Fruit fly (Drosophila melanogaster) whole organism, prepupa: ENCODE measurements around the gene Cyp9f2.
A peak's percentile ranks its signal among the peaks of the same experiment; 100 is the strongest.

Experiments used
- Blimp-1 ChIP-seq: fragments of 200-800 bp; sonication (Bioruptor generic); optimal IDR thresholded peaks from 3 replicates; lab custom pipeline; 2017; ENCODE audit warnings: missing biosample characterization, missing genetic modification characterization, mild to moderate bottlenecking, moderate library complexity, missing genetic modification reagents
- CG11294 ChIP-seq: fragments of 200-800 bp; sonication (Bioruptor generic); IDR thresholded peaks from 2 replicates; pipeline ENCODE4 v1.3.6; 2022; ENCODE audit warnings: missing biosample characterization, missing genetic modification characterization
- CG11762 ChIP-seq: fragments of 200-800 bp; sonication (Bioruptor generic); optimal IDR thresholded peaks from 3 replicates; lab custom pipeline; 2016; ENCODE audit warnings: missing biosample characterization, missing genetic modification characterization; ENCODE audit not compliant: insufficient read depth
- CG11902 ChIP-seq: fragments of 200-800 bp; sonication (Bioruptor generic); optimal IDR thresholded peaks from 3 replicates; lab custom pipeline; 2016; ENCODE audit warnings: missing biosample characterization, missing genetic modification characterization
- CG15336 ChIP-seq: fragments of 200-800 bp; sonication (Bioruptor generic); IDR thresholded peaks from 2 replicates; pipeline ENCODE4 v1.3.6; 2022; ENCODE audit warnings: missing biosample characterization, missing genetic modification characterization
- CG16779 ChIP-seq: fragments of 200-800 bp; sonication (Bioruptor generic); optimal IDR thresholded peaks from 3 replicates; lab custom pipeline; 2017; ENCODE audit warnings: missing biosample characterization, mild to moderate bottlenecking, missing genetic modification characterization
- CG3032 ChIP-seq: fragments of 200-800 bp; optimal IDR thresholded peaks from 2 replicates; lab custom pipeline; 2019; ENCODE audit warnings: missing biosample characterization, mild to moderate bottlenecking, missing genetic modification characterization, moderate library complexity
- CG31627 ChIP-seq: fragments of 200-800 bp; sonication (Bioruptor generic); optimal IDR thresholded peaks from 3 replicates; lab custom pipeline; 2016; ENCODE audit warnings: missing biosample characterization, missing genetic modification characterization
- CG32006 ChIP-seq: fragments of 200-800 bp; sonication (Bioruptor generic); optimal IDR thresholded peaks from 3 replicates; lab custom pipeline; 2017; ENCODE audit warnings: missing biosample characterization, mild to moderate bottlenecking, missing genetic modification characterization
- CG34406 ChIP-seq: fragments of 200-800 bp; sonication (Bioruptor generic); optimal IDR thresholded peaks from 3 replicates; lab custom pipeline; 2016; ENCODE audit warnings: missing biosample characterization, missing genetic modification characterization
- CG4318 ChIP-seq: fragments of 200-800 bp; sonication (Bioruptor generic); optimal IDR thresholded peaks from 3 replicates; lab custom pipeline; 2017; ENCODE audit warnings: missing biosample characterization, mild to moderate bottlenecking, missing genetic modification characterization
- CG6163 ChIP-seq: fragments of 200-800 bp; sonication (Bioruptor generic); IDR thresholded peaks from 3 replicates; pipeline ENCODE4 v1.3.6; 2022; ENCODE audit warnings: missing biosample characterization, missing genetic modification characterization
- CG6276 ChIP-seq: fragments of 200-800 bp; sonication (Bioruptor generic); optimal IDR thresholded peaks from 2 replicates; lab custom pipeline; 2017; ENCODE audit warnings: missing biosample characterization, mild to moderate bottlenecking, missing genetic modification characterization
- CG6808 ChIP-seq: fragments of 200-800 bp; sonication (Bioruptor generic); optimal IDR thresholded peaks from 3 replicates; lab custom pipeline; 2017; ENCODE audit warnings: missing biosample characterization, missing genetic modification characterization, mild to moderate bottlenecking, moderate library complexity, missing genetic modification reagents
- CG6854 ChIP-seq: fragments of 200-800 bp; sonication (Bioruptor generic); optimal IDR thresholded peaks from 2 replicates; lab custom pipeline; 2017; ENCODE audit warnings: missing biosample characterization, mild to moderate bottlenecking, missing genetic modification characterization
- CG7368 ChIP-seq: fragments of 200-800 bp; sonication (Bioruptor generic); optimal IDR thresholded peaks from 3 replicates; lab custom pipeline; 2016; ENCODE audit warnings: missing biosample characterization, missing genetic modification characterization
- CG8119 ChIP-seq: fragments of 200-800 bp; sonication (Bioruptor generic); IDR thresholded peaks from 3 replicates; pipeline ENCODE4 v1.3.6; 2022; ENCODE audit warnings: missing biosample characterization, missing genetic modification characterization
- CG8319 ChIP-seq: fragments of 200-800 bp; sonication (Bioruptor generic); optimal IDR thresholded peaks from 3 replicates; lab custom pipeline; 2016; ENCODE audit warnings: missing biosample characterization, missing genetic modification characterization
- CG8632 ChIP-seq: fragments of 200-800 bp; sonication (Bioruptor generic); optimal IDR thresholded peaks from 3 replicates; lab custom pipeline; 2016; ENCODE audit warnings: missing biosample characterization, missing genetic modification characterization
- CG9139 ChIP-seq: fragments of 200-800 bp; sonication (Bioruptor generic); optimal IDR thresholded peaks from 3 replicates; lab custom pipeline; 2017; ENCODE audit warnings: missing biosample characterization, mild to moderate bottlenecking, missing genetic modification characterization
- Eip78C ChIP-seq: fragments of 200-800 bp; sonication (Bioruptor generic); peaks from one replicate; lab custom pipeline; 2016; ENCODE audit warnings: missing biosample characterization, missing genetic modification characterization
- Eip93F ChIP-seq: fragments of 200-800 bp; sonication (Bioruptor generic); optimal IDR thresholded peaks from 2 replicates; lab custom pipeline; 2016; ENCODE audit warnings: missing biosample characterization, mild to moderate bottlenecking, missing genetic modification characterization
- Ets96B ChIP-seq: fragments of 200-800 bp; optimal IDR thresholded peaks from 2 replicates; lab custom pipeline; 2019; ENCODE audit warnings: missing biosample characterization, mild to moderate bottlenecking, missing genetic modification characterization, moderate library complexity
- Gug ChIP-seq: fragments of 200-800 bp; sonication (Bioruptor generic); IDR thresholded peaks from 2 replicates; pipeline ENCODE4 v1.3.6; 2022; ENCODE audit warnings: missing biosample characterization, missing genetic modification characterization
- Hr4 ChIP-seq: fragments of 200-800 bp; sonication (Bioruptor generic); optimal IDR thresholded peaks from 3 replicates; lab custom pipeline; 2016; ENCODE audit warnings: missing biosample characterization, missing genetic modification characterization
- Lpt ChIP-seq: fragments of 200-800 bp; sonication (Bioruptor generic); optimal IDR thresholded peaks from 3 replicates; lab custom pipeline; 2016; ENCODE audit warnings: missing biosample characterization, missing genetic modification characterization
- Met ChIP-seq: fragments of 200-800 bp; sonication (Bioruptor generic); optimal IDR thresholded peaks from 3 replicates; lab custom pipeline; 2016; ENCODE audit warnings: missing biosample characterization, missing genetic modification characterization
- OdsH ChIP-seq: fragments of 200-800 bp; sonication (Bioruptor generic); optimal IDR thresholded peaks from 3 replicates; lab custom pipeline; 2016; ENCODE audit warnings: missing biosample characterization, missing genetic modification characterization
- Smox ChIP-seq: fragments of 200-800 bp; sonication (Bioruptor generic); optimal IDR thresholded peaks from 3 replicates; lab custom pipeline; 2016; ENCODE audit warnings: missing biosample characterization, missing genetic modification characterization
- Sox15 ChIP-seq: fragments of 200-800 bp; sonication (Bioruptor generic); optimal IDR thresholded peaks from 3 replicates; lab custom pipeline; 2016; ENCODE audit warnings: missing biosample characterization, missing genetic modification characterization
- achi ChIP-seq: fragments of 200-800 bp; sonication (Bioruptor generic); optimal IDR thresholded peaks from 3 replicates; lab custom pipeline; 2016; ENCODE audit warnings: missing biosample characterization, missing genetic modification characterization
- dsx ChIP-seq: fragments of 200-800 bp; optimal IDR thresholded peaks from 3 replicates; lab custom pipeline; 2019; ENCODE audit warnings: missing biosample characterization, mild to moderate bottlenecking, missing genetic modification characterization, moderate library complexity; ENCODE audit not compliant: poor library complexity, severe bottlenecking
- eg ChIP-seq: fragments of 200-800 bp; sonication (Bioruptor generic); IDR thresholded peaks from 3 replicates; pipeline ENCODE4 v1.3.6; 2022; ENCODE audit warnings: missing biosample characterization, missing genetic modification characterization
- esn ChIP-seq: fragments of 200-800 bp; sonication (Bioruptor generic); optimal IDR thresholded peaks from 2 replicates; lab custom pipeline; 2016; ENCODE audit warnings: missing biosample characterization, mild to moderate bottlenecking, missing genetic modification characterization, moderate library complexity
- fd59A ChIP-seq: fragments of 200-800 bp; sonication (Bioruptor generic); optimal IDR thresholded peaks from 2 replicates; lab custom pipeline; 2017; ENCODE audit warnings: missing biosample characterization, mild to moderate bottlenecking, missing genetic modification characterization, missing genetic modification reagents
- fd85E ChIP-seq: fragments of 200-800 bp; sonication (Bioruptor generic); optimal IDR thresholded peaks from 3 replicates; lab custom pipeline; 2016; ENCODE audit warnings: missing biosample characterization, missing genetic modification characterization
- lz ChIP-seq: fragments of 200-800 bp; sonication (Bioruptor generic); optimal IDR thresholded peaks from 3 replicates; lab custom pipeline; 2016; ENCODE audit warnings: missing biosample characterization, missing genetic modification characterization
- net ChIP-seq: fragments of 200-800 bp; sonication (Bioruptor generic); optimal IDR thresholded peaks from 3 replicates; lab custom pipeline; 2016; ENCODE audit warnings: missing biosample characterization, missing genetic modification characterization
- pdm3 ChIP-seq: fragments of 200-800 bp; sonication (Bioruptor generic); optimal IDR thresholded peaks from 3 replicates; lab custom pipeline; 2016; ENCODE audit warnings: missing biosample characterization, missing genetic modification characterization
- salr ChIP-seq, 2 experiments: fragments of 200-800 bp; sonication (Bioruptor generic); optimal IDR thresholded peaks; 3 replicates each; lab custom pipeline; 2016 to 2018; ENCODE audit warnings: missing biosample characterization in 2 of 2, missing genetic modification characterization in 2 of 2, mild to moderate bottlenecking in 1 of 2
- spab ChIP-seq: fragments of 200-800 bp; sonication (Bioruptor generic); optimal IDR thresholded peaks from 2 replicates; lab custom pipeline; 2017; ENCODE audit warnings: missing biosample characterization, mild to moderate bottlenecking, missing genetic modification characterization, missing genetic modification reagents
- svp ChIP-seq: fragments of 200-800 bp; sonication (Bioruptor generic); peaks from one replicate; lab custom pipeline; 2016; ENCODE audit warnings: missing biosample characterization, missing genetic modification characterization
- topi ChIP-seq: fragments of 200-800 bp; sonication (Bioruptor generic); optimal IDR thresholded peaks from 3 replicates; lab custom pipeline; 2016; ENCODE audit warnings: missing biosample characterization, missing genetic modification characterization
- vri ChIP-seq: fragments of 200-800 bp; sonication (Bioruptor generic); optimal IDR thresholded peaks from 3 replicates; lab custom pipeline; 2016; ENCODE audit warnings: missing biosample characterization, mild to moderate bottlenecking, missing genetic modification characterization

Cyp9f2 gene

dm6 chr3R:12405928-12406234, at the start of gene Cyp9f2:
Cyp9f2 (minus strand) TSS chr3R:12406028.
- no peak for TF ChIP-seq Ets96B
- TF ChIP-seq fd59A, result no peak
- no peak for TF ChIP-seq CG8632 (GFP tag; lab: Kevin White, UChicago)
- no peak for TF ChIP-seq CG11762 (GFP tag; lab: Kevin White, UChicago)
- no peak for TF ChIP-seq CG31627
- TF ChIP-seq achi, result no peak
- no peak for TF ChIP-seq Blimp-1 (GFP tag; lab: Kevin White, UChicago)
- no peak for TF ChIP-seq spab (GFP tag; lab: Kevin White, UChicago)
- TF ChIP-seq net, result no peak
- TF ChIP-seq eg (GFP tag; lab: Robert Waterston, UW), result no peak
- no peak for TF ChIP-seq CG4318
- no peak for TF ChIP-seq CG3032 (tag; lab: Kevin White, UChicago)

- no peak for TF ChIP-seq dsx
- TF ChIP-seq fd59A, result no peak
- TF ChIP-seq net, result no peak
- TF ChIP-seq Met (GFP tag; lab: Kevin White, UChicago), result no peak
- TF ChIP-seq CG6808, result no peak
- TF ChIP-seq CG32006, result no peak
- no peak for TF ChIP-seq Smox
Measured at dm6 chr3R:12454492-12454891, 48.7 kb upstream of the Cyp9f2 start.

DNA sequence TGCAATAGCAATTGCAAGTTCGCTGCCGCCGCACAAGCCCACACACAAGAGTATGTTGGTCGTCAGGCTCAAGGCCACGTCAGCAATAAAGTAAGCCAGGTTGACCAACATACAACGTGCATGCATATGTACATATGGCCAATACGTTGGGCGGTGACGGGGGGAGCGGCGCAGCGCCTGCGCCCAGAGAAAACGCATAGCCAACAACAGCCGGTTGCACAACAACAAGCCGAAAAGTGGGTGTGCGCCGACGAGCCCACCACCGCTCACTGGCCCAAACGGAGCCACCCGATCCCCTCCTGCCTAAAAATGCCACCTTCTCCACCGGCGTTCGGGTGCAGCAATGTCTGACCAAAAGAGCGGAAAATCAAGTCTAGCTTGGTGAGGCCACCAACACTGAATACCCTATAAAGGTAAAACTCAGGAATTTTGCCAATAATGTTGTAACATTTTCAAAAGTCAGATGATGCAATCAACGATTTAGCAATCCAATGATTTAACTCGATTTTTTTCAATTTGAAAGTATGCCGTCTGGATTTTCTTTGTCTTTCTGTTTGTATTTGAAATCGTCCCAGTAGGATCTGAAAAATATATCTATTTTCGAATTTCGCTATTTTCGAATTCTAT, 46.2 kb upstream of the Cyp9f2 start, which contains the start of gene CG5509:
Gene CG5509 (plus strand): TSS at position 577 of the 627 bp plus-strand sequence.
- no peak for TF ChIP-seq CG31627
- no peak for TF ChIP-seq CG8319
- TF ChIP-seq eg (GFP tag; lab: Robert Waterston, UW), result peak; percentile 52; the same call in 2 of the 3 replicates
- no peak for TF ChIP-seq vri
- peak; percentile 28 for TF ChIP-seq dsx
- TF ChIP-seq Eip78C (GFP tag; lab: Kevin White, UChicago), result peak; percentile 22
- no peak for TF ChIP-seq pdm3 (GFP tag; lab: Kevin White, UChicago)
- peak; percentile 29; the same call in 1 of the 2 replicates for TF ChIP-seq CG15336 (GFP tag; lab: Robert Waterston, UW)

- no peak for TF ChIP-seq Lpt
- TF ChIP-seq OdsH, result peak; percentile 53
- no peak for TF ChIP-seq Smox
- TF ChIP-seq vri, result no peak
- TF ChIP-seq net, result peak; percentile 30
- TF ChIP-seq Eip78C (GFP tag; lab: Kevin White, UChicago), result peak; percentile 76
- TF ChIP-seq CG6854, result no peak
- no peak for TF ChIP-seq salr (GFP tag; optimal IDR thresholded peaks at IDR 0.05; lab: Kevin White, UChicago)
- peak; percentile 58 for TF ChIP-seq CG32006
- TF ChIP-seq Eip93F (GFP tag; lab: Kevin White, UChicago), result no peak
- no peak for TF ChIP-seq dsx
- TF ChIP-seq CG11762 (GFP tag; lab: Kevin White, UChicago), result peak; percentile 6
- TF ChIP-seq lz (GFP tag; lab: Kevin White, UChicago), result no peak
- peak; percentile 24 for TF ChIP-seq CG11902 (GFP tag; lab: Kevin White, UChicago)
- TF ChIP-seq CG8632 (GFP tag; lab: Kevin White, UChicago), result peak; percentile 29
- TF ChIP-seq CG6276 (GFP tag; lab: Kevin White, UChicago), result no peak
- TF ChIP-seq fd85E, result no peak
- no peak for TF ChIP-seq CG9139 (GFP tag; lab: Kevin White, UChicago)
- no peak for TF ChIP-seq CG4318
- peak; percentile 51 for TF ChIP-seq svp (GFP tag; lab: Kevin White, UChicago)
- peak; percentile 23 for TF ChIP-seq CG3032 (tag; lab: Kevin White, UChicago)
- no peak for TF ChIP-seq CG16779 (tag; lab: Kevin White, UChicago)
- peak; percentile 53; the same call in 2 of the 3 replicates for TF ChIP-seq CG8119 (GFP tag; lab: Robert Waterston, UW)
- peak; percentile 14 for TF ChIP-seq CG8319
- TF ChIP-seq CG6163, result peak; percentile 70
- no peak for TF ChIP-seq achi
- TF ChIP-seq Gug (GFP tag; lab: Robert Waterston, UW), result peak; percentile 32; the same call in 1 of the 2 replicates
- no peak for TF ChIP-seq CG7368 (GFP tag; lab: Kevin White, UChicago)
- TF ChIP-seq Sox15 (GFP tag; lab: Kevin White, UChicago), result no peak
- TF ChIP-seq topi (GFP tag; lab: Kevin White, UChicago), result no peak
- TF ChIP-seq spab (GFP tag; lab: Kevin White, UChicago), result peak; percentile 17
- no peak for TF ChIP-seq CG34406 (GFP tag; lab: Kevin White, UChicago)
- peak; percentile 50; the same call in 1 of the 2 replicates for TF ChIP-seq CG11294 (GFP tag; lab: Robert Waterston, UW)
- peak; percentile 3 for TF ChIP-seq esn
- no peak for TF ChIP-seq Hr4 (GFP tag; lab: Kevin White, UChicago)
Measured at dm6 chr3R:12451376-12451775, 45.5 kb upstream of the Cyp9f2 start.
